Worm (Caenorhabditis elegans): ENCODE data around the gene C16C8.8.

C16C8.8 gene

DNA sequence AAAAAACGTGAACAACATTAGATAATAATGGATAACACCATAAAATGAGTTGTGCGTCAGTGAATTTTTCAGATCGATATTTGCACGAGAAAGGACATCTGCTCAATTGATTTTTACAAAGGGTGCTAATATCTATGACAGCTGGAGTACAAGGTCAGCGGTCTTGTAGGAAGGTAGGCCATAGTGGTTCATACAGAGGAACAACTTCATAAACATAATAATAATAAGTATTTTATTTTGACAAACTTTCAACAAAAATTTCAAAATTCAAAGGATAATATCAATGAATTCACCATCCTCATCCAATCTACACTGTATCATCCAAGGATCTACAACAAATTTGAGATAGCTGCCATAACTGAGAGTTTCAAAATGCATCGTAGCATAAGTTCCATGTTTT, 15.7 kb upstream of the C16C8.8 start, which contains the start of gene fbxb-104:
Gene fbxb-104 (minus strand): TSS at position 101 of the 400 bp plus-strand sequence.
- no peak for TF ChIP-seq attf-6 (GFP tag; IDR thresholded peaks at IDR 0.05)
- TF ChIP-seq B0035.1 (tag; optimal IDR thresholded peaks at IDR 0.05) = no peak
- TF ChIP-seq F55B11.4 (tag; optimal IDR thresholded peaks at IDR 0.05; ENCODE audit: borderline replicate concordance, insufficient read depth) = no peak
- TF ChIP-seq snpc-4 (GFP tag; optimal IDR thresholded peaks at IDR 0.05) = no peak
- TF ChIP-seq snpc-4 (tag; optimal IDR thresholded peaks at IDR 0.05) = no peak
- no peak for TF ChIP-seq let-607 (tag; optimal IDR thresholded peaks at IDR 0.05)
- TF ChIP-seq F52B5.7 (tag; optimal IDR thresholded peaks at IDR 0.05) = no peak
- TF ChIP-seq lin-54 (GFP tag; optimal IDR thresholded peaks at IDR 0.05) = no peak
- TF ChIP-seq madf-6 (GFP tag; IDR thresholded peaks at IDR 0.05) = no peak
- no peak for TF ChIP-seq Y53G8AR.9 (GFP tag; conservative IDR thresholded peaks at IDR 0.05)
- no peak for TF ChIP-seq gei-17 (GFP tag; optimal IDR thresholded peaks at IDR 0.05)
- TF ChIP-seq nfya-2 (GFP tag; IDR thresholded peaks at IDR 0.05) = no peak
- TF ChIP-seq lsy-27 (tag; optimal IDR thresholded peaks at IDR 0.05; ENCODE audit: borderline replicate concordance, insufficient read depth) = no peak
- no peak for TF ChIP-seq hsf-1 (GFP tag; IDR thresholded peaks at IDR 0.05)
- no peak for TF ChIP-seq ceh-79 (tag; optimal IDR thresholded peaks at IDR 0.05)
- no peak for TF ChIP-seq somi-1 (GFP tag; optimal IDR thresholded peaks at IDR 0.05)
- TF ChIP-seq ekl-4 (GFP tag; IDR thresholded peaks at IDR 0.05) = no peak
- no peak for TF ChIP-seq bed-2 (GFP tag; IDR thresholded peaks at IDR 0.05)
- TF ChIP-seq ztf-18 (tag; optimal IDR thresholded peaks at IDR 0.05) = no peak

DNA sequence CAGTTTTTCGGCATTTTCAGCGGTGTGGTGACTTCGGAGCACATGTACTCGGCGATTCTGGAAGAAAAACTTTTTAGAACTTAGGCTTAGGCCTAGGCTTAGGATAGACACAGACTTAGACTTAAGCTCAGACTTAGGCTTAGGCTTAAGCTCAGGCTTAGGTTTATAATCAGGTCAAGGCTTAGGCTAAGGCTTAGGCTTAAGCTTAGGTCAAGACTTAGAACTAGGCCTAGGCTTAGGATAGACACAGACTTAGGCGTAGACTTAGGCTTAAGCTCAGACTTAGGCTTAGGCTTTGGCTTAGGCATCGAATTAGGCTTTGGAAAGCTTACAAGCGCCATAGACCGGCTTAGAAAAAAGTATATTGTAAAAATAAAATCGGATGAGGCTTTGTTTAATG, 15.1 kb upstream of the C16C8.8 start:
- TF ChIP-seq madf-6 (GFP tag; IDR thresholded peaks at IDR 0.05) (no peak), fkh-3 (tag; optimal IDR thresholded peaks at IDR 0.05) (no peak), K11D2.4 (GFP tag; IDR thresholded peaks at IDR 0.05) (no peak), atf-7 (tag; optimal IDR thresholded peaks at IDR 0.05) (no peak), nfya-2 (GFP tag; IDR thresholded peaks at IDR 0.05) (no peak), Y56A3A.18 (GFP tag; IDR thresholded peaks at IDR 0.05) (no peak), lin-40 (tag; optimal IDR thresholded peaks at IDR 0.05) (no peak), mcd-1 (GFP tag; IDR thresholded peaks at IDR 0.05) (no peak), sdz-38 (tag; optimal IDR thresholded peaks at IDR 0.05) (no peak), zfh-2 (GFP tag; conservative IDR thresholded peaks at IDR 0.05) (no peak), lin-54 (GFP tag; optimal IDR thresholded peaks at IDR 0.05) (no peak), F57C9.4 (tag; optimal IDR thresholded peaks at IDR 0.05) (no peak)

DNA sequence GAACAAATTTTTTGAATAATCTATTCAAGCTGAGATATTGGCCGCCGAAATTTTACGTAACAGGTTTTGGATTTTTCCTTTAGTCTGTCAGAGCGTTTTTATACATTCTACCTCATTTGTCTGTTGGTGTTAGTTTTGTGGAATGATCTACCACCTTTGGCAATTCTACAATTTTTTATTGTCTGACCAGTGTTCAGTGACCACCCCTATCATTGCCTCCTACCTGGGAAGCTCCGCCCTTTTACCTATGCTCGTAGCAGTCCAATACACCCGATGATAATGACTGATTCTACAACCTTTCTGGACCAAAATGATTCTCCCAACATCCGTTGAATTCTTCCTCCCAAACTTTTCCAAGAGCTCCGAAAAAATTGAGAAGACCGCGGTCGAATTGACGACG, 12.3 kb upstream of the C16C8.8 start, which contains the start of gene sdz-32:
Gene sdz-32 (plus strand): TSS at position 301 of the 400 bp plus-strand sequence.
- TF ChIP-seq K12H6.12 (tag; optimal IDR thresholded peaks at IDR 0.05) (no peak), F33H1.4 (GFP tag; IDR thresholded peaks at IDR 0.05) (no peak), ets-4 (GFP tag; optimal IDR thresholded peaks at IDR 0.05) (no peak), dox-1 (GFP tag; IDR thresholded peaks at IDR 0.05) (no peak), mcd-1 (GFP tag; IDR thresholded peaks at IDR 0.05) (no peak), lin-26 (GFP tag; IDR thresholded peaks at IDR 0.05) (no peak), sea-2 (GFP tag; IDR thresholded peaks at IDR 0.05) (no peak), tbp1 (GFP tag; optimal IDR thresholded peaks at IDR 0.05) (no peak), gei-17 (GFP tag; optimal IDR thresholded peaks at IDR 0.05) (no peak), akir-1 (GFP tag; optimal IDR thresholded peaks at IDR 0.05) (no peak), chd-7 (tag; optimal IDR thresholded peaks at IDR 0.05) (no peak), aptf-2 (GFP tag; conservative IDR thresholded peaks at IDR 0.05) (no peak), madf-3 (GFP tag; IDR thresholded peaks at IDR 0.05) (no peak), hlh-26 (GFP tag; conservative IDR thresholded peaks at IDR 0.05) (no peak), hmg-20 (GFP tag; IDR thresholded peaks at IDR 0.05) (no peak), K11D2.4 (GFP tag; IDR thresholded peaks at IDR 0.05) (no peak), repo-1 (tag; optimal IDR thresholded peaks at IDR 0.05) (no peak)
